Fruit fly (Drosophila melanogaster) whole organism, embryonic: ENCODE measurements around the gene RhoGDI.

Source experiments
- BEAF-32 ChIP-seq: fragments of 200-800 bp; sonication (Bioruptor generic); optimal IDR thresholded peaks from 3 replicates; lab custom pipeline; 2017; ENCODE audit warnings: missing biosample characterization, missing genetic modification characterization, mild to moderate bottlenecking, moderate library complexity, missing genetic modification reagents
- CG1024 ChIP-seq: fragments of 200-800 bp; sonication (Bioruptor generic); IDR thresholded peaks from 2 replicates; pipeline ENCODE4 v1.3.6; 2022; ENCODE audit warnings: missing biosample characterization, missing genetic modification characterization
- CG10462 ChIP-seq: fragments of 200-800 bp; sonication (Bioruptor generic); optimal IDR thresholded peaks from 2 replicates; lab custom pipeline; 2016; ENCODE audit warnings: missing biosample characterization, missing genetic modification characterization
- CG10979 ChIP-seq: fragments of 200-800 bp; sonication (Bioruptor generic); optimal IDR thresholded peaks from 2 replicates; lab custom pipeline; 2018; ENCODE audit warnings: missing biosample characterization, mild to moderate bottlenecking, missing genetic modification characterization, moderate library complexity
- CG11560 ChIP-seq: fragments of 200-800 bp; sonication (Bioruptor generic); IDR thresholded peaks from 3 replicates; pipeline ENCODE4 v1.3.6; 2022; ENCODE audit warnings: missing biosample characterization, missing genetic modification characterization
- CG12071 ChIP-seq: fragments of 200-800 bp; sonication (Bioruptor generic); optimal IDR thresholded peaks from 3 replicates; lab custom pipeline; 2018; ENCODE audit warnings: missing biosample characterization, mild to moderate bottlenecking, missing genetic modification characterization
- CG12104 ChIP-seq: fragments of 200-800 bp; sonication (Bioruptor generic); optimal IDR thresholded peaks from 3 replicates; lab custom pipeline; 2016; ENCODE audit warnings: missing biosample characterization, missing genetic modification characterization
- CG12744 ChIP-seq: fragments of 200-800 bp; sonication (Bioruptor generic); optimal IDR thresholded peaks from 2 replicates; lab custom pipeline; 2016; ENCODE audit warnings: missing biosample characterization, missing genetic modification characterization
- CG13287 ChIP-seq: fragments of 200-800 bp; sonication (Bioruptor generic); IDR thresholded peaks from 2 replicates; pipeline ENCODE4 v1.3.6; 2022; ENCODE audit warnings: missing biosample characterization, missing genetic modification characterization; ENCODE audit not compliant: partially characterized antibody
- CG17186 ChIP-seq: fragments of 200-800 bp; sonication (Bioruptor generic); optimal IDR thresholded peaks from 3 replicates; lab custom pipeline; 2017; ENCODE audit warnings: missing biosample characterization, missing genetic modification reagents, missing genetic modification characterization
- CG31441 ChIP-seq: fragments of 200-800 bp; sonication (Bioruptor generic); IDR thresholded peaks from 2 replicates; pipeline ENCODE4 v1.3.6; 2022; ENCODE audit warnings: missing biosample characterization, missing genetic modification characterization
- CG34224 ChIP-seq: fragments of 200-800 bp; sonication (Bioruptor generic); IDR thresholded peaks from 3 replicates; pipeline ENCODE4 v1.3.6; 2022; ENCODE audit warnings: missing biosample characterization, missing genetic modification characterization; ENCODE audit not compliant: partially characterized antibody
- CG3726 ChIP-seq: fragments of 200-800 bp; sonication (Bioruptor generic); IDR thresholded peaks from 3 replicates; pipeline ENCODE4, ENCODE4 v1.3.6; 2022; ENCODE audit warnings: missing biosample characterization, missing genetic modification characterization
- CG7556 ChIP-seq: fragments of 200-800 bp; sonication (Bioruptor generic); optimal IDR thresholded peaks from 2 replicates; lab custom pipeline; 2017; ENCODE audit warnings: missing biosample characterization, mild to moderate bottlenecking, missing genetic modification characterization
- CG9797 ChIP-seq: fragments of 200-800 bp; sonication (Bioruptor generic); optimal IDR thresholded peaks from 3 replicates; lab custom pipeline; 2018; ENCODE audit warnings: missing biosample characterization, mild to moderate bottlenecking, missing genetic modification characterization
- Chrac-16 ChIP-seq: fragments of 200-800 bp; sonication (Bioruptor generic); optimal IDR thresholded peaks from 3 replicates; lab custom pipeline; 2016; ENCODE audit warnings: missing biosample characterization, missing genetic modification characterization
- D19A ChIP-seq: fragments of 200-800 bp; optimal IDR thresholded peaks from 3 replicates; lab custom pipeline; 2019; ENCODE audit warnings: missing biosample characterization, mild to moderate bottlenecking, missing genetic modification characterization, moderate library complexity
- Dll ChIP-seq: fragments of 200-800 bp; sonication (Bioruptor generic); IDR thresholded peaks from 4 replicates; pipeline ENCODE4 v1.3.6; 2022; ENCODE audit warnings: missing biosample characterization, missing genetic modification characterization; ENCODE audit not compliant: partially characterized antibody
- Dp ChIP-seq: fragments of 200-800 bp; sonication (Bioruptor generic); optimal IDR thresholded peaks from 2 replicates; lab custom pipeline; 2018; ENCODE audit warnings: missing biosample characterization, mild to moderate bottlenecking, missing genetic modification characterization, moderate library complexity
- Dref ChIP-seq: fragments of 200-800 bp; sonication (Bioruptor generic); IDR thresholded peaks from 2 replicates; pipeline ENCODE4 v1.3.6; 2022; ENCODE audit warnings: missing biosample characterization, missing genetic modification characterization
- E2f2 ChIP-seq: fragments of 200-800 bp; sonication (Bioruptor generic); IDR thresholded peaks from 2 replicates; pipeline ENCODE4 v1.3.6; 2022; ENCODE audit warnings: missing biosample characterization, missing genetic modification characterization
- Ets65A ChIP-seq: fragments of 200-800 bp; sonication (Bioruptor generic); peaks from one replicate; lab custom pipeline; 2016; ENCODE audit warnings: missing biosample characterization, missing genetic modification characterization
- H2.0 ChIP-seq: fragments of 200-800 bp; sonication (Bioruptor generic); IDR thresholded peaks from 2 replicates; pipeline ENCODE4 v1.3.6; 2022; ENCODE audit warnings: missing biosample characterization, missing genetic modification characterization
- HLH54F ChIP-seq: fragments of 200-800 bp; sonication (Bioruptor generic); optimal IDR thresholded peaks from 3 replicates; lab custom pipeline; 2016; ENCODE audit warnings: missing biosample characterization, missing genetic modification characterization
- Oaz ChIP-seq: fragments of 200-800 bp; sonication (Bioruptor generic); IDR thresholded peaks from 2 replicates; pipeline ENCODE4 v1.3.6; 2022; ENCODE audit warnings: missing biosample characterization, missing genetic modification characterization
- Oli ChIP-seq: fragments of 200-800 bp; sonication (Bioruptor generic); optimal IDR thresholded peaks from 2 replicates; lab custom pipeline; 2018; ENCODE audit warnings: missing biosample characterization, mild to moderate bottlenecking, missing genetic modification characterization, moderate library complexity
- Scr ChIP-seq: fragments of 200-800 bp; sonication (Bioruptor generic); IDR thresholded peaks from 2 replicates; pipeline ENCODE4 v1.3.6; 2022; ENCODE audit warnings: missing biosample characterization, missing genetic modification characterization; ENCODE audit not compliant: partially characterized antibody
- Sry-β ChIP-seq: fragments of 200-800 bp; sonication (Bioruptor generic); optimal IDR thresholded peaks from 2 replicates; lab custom pipeline; 2018; ENCODE audit warnings: missing biosample characterization, mild to moderate bottlenecking, missing genetic modification characterization, moderate library complexity
- Xbp1 ChIP-seq: fragments of 200-800 bp; sonication (Bioruptor generic); optimal IDR thresholded peaks from 3 replicates; lab custom pipeline; 2016; ENCODE audit warnings: missing biosample characterization, mild to moderate bottlenecking, missing genetic modification characterization
- ab ChIP-seq: fragments of 200-800 bp; sonication (Bioruptor generic); optimal IDR thresholded peaks from 2 replicates; lab custom pipeline; 2016; ENCODE audit warnings: missing biosample characterization, missing genetic modification characterization
- ato ChIP-seq: fragments of 200-800 bp; sonication (Bioruptor generic); IDR thresholded peaks from 2 replicates; pipeline ENCODE4 v1.3.6; 2022; ENCODE audit warnings: missing biosample characterization, missing genetic modification characterization; ENCODE audit not compliant: partially characterized antibody
- bbx ChIP-seq: fragments of 200-800 bp; sonication (Bioruptor generic); IDR thresholded peaks from 2 replicates; pipeline ENCODE4 v1.3.6; 2022; ENCODE audit warnings: missing biosample characterization, missing genetic modification characterization; ENCODE audit not compliant: partially characterized antibody
- bcd ChIP-seq: fragments of 200-800 bp; sonication (Bioruptor generic); optimal IDR thresholded peaks from 2 replicates; lab custom pipeline; 2017; ENCODE audit warnings: missing biosample characterization, mild to moderate bottlenecking, missing genetic modification characterization
- chn ChIP-seq: fragments of 200-800 bp; sonication (Bioruptor generic); optimal IDR thresholded peaks from 2 replicates; lab custom pipeline; 2016; ENCODE audit warnings: missing biosample characterization, missing genetic modification characterization
- ci ChIP-seq: fragments of 200-800 bp; sonication (Bioruptor generic); IDR thresholded peaks from 3 replicates; pipeline ENCODE4 v1.3.6; 2022; ENCODE audit warnings: missing biosample characterization, missing genetic modification characterization
- gro ChIP-seq: fragments of 200-800 bp; sonication (Bioruptor generic); optimal IDR thresholded peaks from 2 replicates; lab custom pipeline; 2016; ENCODE audit warnings: missing biosample characterization, missing genetic modification characterization
- lilli ChIP-seq: fragments of 200-800 bp; sonication (Bioruptor generic); optimal IDR thresholded peaks from 3 replicates; lab custom pipeline; 2016; ENCODE audit warnings: missing biosample characterization, missing genetic modification characterization
- nau ChIP-seq: fragments of 200-800 bp; sonication (Bioruptor generic); optimal IDR thresholded peaks from 3 replicates; lab custom pipeline; 2017; ENCODE audit warnings: missing biosample characterization, mild to moderate bottlenecking, missing genetic modification characterization, missing genetic modification reagents
- oc ChIP-seq: fragments of 200-800 bp; sonication (Bioruptor generic); optimal IDR thresholded peaks from 2 replicates; lab custom pipeline; 2018; ENCODE audit warnings: missing biosample characterization, mild to moderate bottlenecking, missing genetic modification characterization, moderate library complexity
- pros ChIP-seq: fragments of 200-800 bp; sonication (Bioruptor generic); optimal IDR thresholded peaks from 3 replicates; lab custom pipeline; 2019; ENCODE audit warnings: missing biosample characterization, mild to moderate bottlenecking, missing genetic modification characterization, moderate library complexity
- pzg ChIP-seq: fragments of 200-800 bp; sonication (Bioruptor generic); optimal IDR thresholded peaks from 3 replicates; lab custom pipeline; 2018; ENCODE audit warnings: missing biosample characterization, mild to moderate bottlenecking, missing genetic modification characterization, moderate library complexity
- slbo ChIP-seq: fragments of 200-800 bp; sonication (Bioruptor generic); IDR thresholded peaks from 2 replicates; pipeline ENCODE4 v1.3.6; 2022; ENCODE audit warnings: missing biosample characterization, missing genetic modification characterization
- sna ChIP-seq: fragments of 200-800 bp; sonication (Bioruptor generic); IDR thresholded peaks from 2 replicates; pipeline ENCODE4 v1.3.6; 2022; ENCODE audit warnings: missing biosample characterization, missing genetic modification characterization; ENCODE audit not compliant: partially characterized antibody
- so ChIP-seq: fragments of 200-800 bp; sonication (Bioruptor generic); IDR thresholded peaks from 3 replicates; pipeline ENCODE4 v1.3.6; 2022; ENCODE audit warnings: missing biosample characterization, missing genetic modification characterization
- toy ChIP-seq: fragments of 200-800 bp; sonication (Bioruptor generic); IDR thresholded peaks from 2 replicates; pipeline ENCODE4 v1.3.6; 2022; ENCODE audit warnings: missing biosample characterization, missing genetic modification characterization
- tx ChIP-seq: fragments of 200-800 bp; sonication (Bioruptor generic); optimal IDR thresholded peaks from 2 replicates; lab custom pipeline; 2016; ENCODE audit warnings: missing biosample characterization, missing genetic modification characterization
- unc-4 ChIP-seq: fragments of 200-800 bp; sonication (Bioruptor generic); IDR thresholded peaks from 2 replicates; pipeline ENCODE4 v1.3.6; 2022; ENCODE audit warnings: missing biosample characterization, missing genetic modification characterization; ENCODE audit not compliant: partially characterized antibody
- unpg ChIP-seq: fragments of 200-800 bp; sonication (Bioruptor generic); optimal IDR thresholded peaks from 3 replicates; lab custom pipeline; 2018; ENCODE audit warnings: missing biosample characterization, mild to moderate bottlenecking, missing genetic modification characterization, moderate library complexity
- zen ChIP-seq: fragments of 200-800 bp; sonication (Bioruptor generic); optimal IDR thresholded peaks from 3 replicates; lab custom pipeline; 2018; ENCODE audit warnings: missing biosample characterization, mild to moderate bottlenecking, missing genetic modification characterization, moderate library complexity

RhoGDI gene

DNA sequence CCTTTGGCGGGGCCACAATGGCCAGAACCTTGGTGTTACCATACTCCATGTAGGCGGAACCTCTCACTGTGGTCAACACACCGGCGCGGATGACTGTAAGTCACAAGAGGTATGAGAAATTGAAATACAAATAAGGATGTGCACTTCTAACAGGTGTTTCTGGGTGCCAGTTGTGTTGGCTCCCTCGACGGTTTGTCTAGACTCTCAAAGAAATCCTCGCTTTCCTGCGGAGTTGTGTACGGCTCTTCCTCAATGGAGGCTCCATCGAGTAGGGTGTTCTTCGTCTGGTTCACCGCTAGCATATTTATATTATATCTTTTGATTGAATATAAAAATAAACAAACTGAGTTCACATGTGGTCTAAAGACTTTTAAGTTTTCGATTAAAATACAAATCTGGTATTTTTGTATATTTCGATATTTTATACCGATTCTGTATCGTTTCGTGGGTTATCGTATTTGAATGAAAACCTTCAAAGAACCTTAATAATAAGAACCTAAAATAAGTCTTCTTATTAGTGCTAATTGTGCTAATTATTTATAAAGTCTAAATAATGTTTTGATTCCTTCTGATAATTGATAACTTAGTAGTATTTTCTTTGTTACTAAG lies 15.1 kb upstream of the RhoGDI start, which contains the start of gene Mtr3 (continued):
- TF ChIP-seq E2f2 (GFP tag; lab: Robert Waterston, UW) (peak; percentile 80), CG9797 (peak; percentile 6), CG13287 (GFP tag; lab: Robert Waterston, UW) (peak; percentile 58), unpg (GFP tag; lab: Kevin White, UChicago) (no peak), CG7556 (GFP tag; lab: Kevin White, UChicago) (no peak), pzg (GFP tag; lab: Kevin White, UChicago) (peak; percentile 14), HLH54F (GFP tag; lab: Kevin White, UChicago) (no peak), ab (GFP tag; lab: Kevin White, UChicago) (no peak), CG11560 (tag; lab: Robert Waterston, UW) (no peak), CG17186 (GFP tag; lab: Kevin White, UChicago) (no peak), Scr (GFP tag; lab: Robert Waterston, UW) (peak; percentile 39; the same call in 1 of the 2 replicates), Chrac-16 (no peak), pros (GFP tag; lab: Kevin White, UChicago) (no peak), CG12071 (GFP tag; lab: Kevin White, UChicago) (no peak), H2.0 (GFP tag; lab: Robert Waterston, UW) (no peak), ato (no peak), tx (GFP tag; lab: Kevin White, UChicago) (no peak), Dp (GFP tag; lab: Kevin White, UChicago) (peak; percentile 79), Dll (GFP tag; lab: Robert Waterston, UW) (peak; percentile 58; the same call in 2 of the 4 replicates), CG31441 (GFP tag; lab: Robert Waterston, UW) (no peak), toy (no peak), CG10979 (no peak), Xbp1 (GFP tag; lab: Kevin White, UChicago) (no peak)

DNA sequence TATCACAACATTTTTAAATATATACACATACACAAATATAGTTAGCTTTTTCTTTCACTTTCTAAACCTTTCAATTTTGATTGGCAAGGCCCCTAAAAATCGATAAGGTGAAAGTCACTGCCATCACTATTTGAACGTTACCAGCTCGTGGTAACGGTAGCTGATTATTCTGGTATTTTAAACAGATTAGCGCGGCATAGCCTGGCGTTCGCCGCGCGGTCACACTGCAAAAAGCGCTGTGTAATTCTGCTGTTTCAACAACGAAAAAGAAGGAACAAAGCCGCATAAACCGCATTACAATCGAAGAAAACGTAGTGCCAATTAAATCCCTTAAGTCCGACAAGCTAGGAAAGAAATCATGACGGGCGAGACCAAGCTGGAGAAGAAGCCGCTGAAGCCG lies 13.7 kb upstream of the RhoGDI start, which contains the start of gene Rpn1:
TSS of gene Rpn1 (plus strand) at position 219 of the 400 bp plus-strand sequence.
- TF ChIP-seq Dref (GFP tag; lab: Robert Waterston, UW) (peak; percentile 84), nau (GFP tag; lab: Kevin White, UChicago) (no peak), gro (peak; percentile 12), ci (GFP tag; lab: Robert Waterston, UW) (peak; percentile 49; the same call in 2 of the 3 replicates), zen (peak; percentile 36), oc (tag; lab: Kevin White, UChicago) (peak; percentile 85), CG3726 (GFP tag; lab: Robert Waterston, UW) (no peak), Oli (tag; lab: Kevin White, UChicago) (no peak), lilli (GFP tag; lab: Kevin White, UChicago) (peak; percentile 45), Ets65A (GFP tag; lab: Kevin White, UChicago) (peak; percentile 86), sna (GFP tag; lab: Robert Waterston, UW) (peak; percentile 42; the same call in 1 of the 2 replicates), slbo (peak; percentile 14; the same call in 1 of the 2 replicates), CG10462 (no peak), D19A (tag; lab: Kevin White, UChicago) (no peak), Sry-β (GFP tag; lab: Kevin White, UChicago) (peak; percentile 21), CG1024 (GFP tag; lab: Robert Waterston, UW) (no peak), BEAF-32 (GFP tag; lab: Kevin White, UChicago) (peak; percentile 71), unc-4 (peak; percentile 48; the same call in 1 of the 2 replicates), CG12104 (no peak), so (peak; percentile 53; the same call in 1 of the 3 replicates), CG12744 (GFP tag; lab: Kevin White, UChicago) (no peak), bcd (GFP tag; lab: Kevin White, UChicago) (peak; percentile 69), bbx (GFP tag; lab: Robert Waterston, UW) (peak; percentile 49; the same call in 1 of the 2 replicates), CG34224 (GFP tag; lab: Robert Waterston, UW) (peak; percentile 54; the same call in 2 of the 3 replicates), chn (no peak), Oaz (no peak)
